Worm (Caenorhabditis elegans): ENCODE measurements around the gene R04D3.2.

ce11 chrX:13324326-13324725 is 37.9 kb upstream of the R04D3.2 start:
- no peak for TF ChIP-seq lin-13 (tag; optimal IDR thresholded peaks at IDR 0.05)
- TF ChIP-seq pha-4 (tag; optimal IDR thresholded peaks at IDR 0.05) = no peak
- TF ChIP-seq mab-5 (tag; optimal IDR thresholded peaks at IDR 0.05) = no peak
- no peak for TF ChIP-seq unc-62 (GFP tag; optimal IDR thresholded peaks at IDR 0.05)
- no peak for TF ChIP-seq lsy-2 (tag; optimal IDR thresholded peaks at IDR 0.05)
- no peak for TF ChIP-seq nhr-76 (tag; optimal IDR thresholded peaks at IDR 0.05)
- no peak for TF ChIP-seq ceh-83 (GFP tag; optimal IDR thresholded peaks at IDR 0.05)
- TF ChIP-seq nhr-12 (tag; optimal IDR thresholded peaks at IDR 0.05) = no peak
- no peak for TF ChIP-seq ztf-11 (tag; optimal IDR thresholded peaks at IDR 0.05)
- no peak for TF ChIP-seq snpc-4 (tag; optimal IDR thresholded peaks at IDR 0.05)
- TF ChIP-seq ceh-39 (tag; optimal IDR thresholded peaks at IDR 0.05) = no peak
- TF ChIP-seq M03D4.4 (tag; optimal IDR thresholded peaks at IDR 0.05) = no peak
- TF ChIP-seq elt-3 (tag; optimal IDR thresholded peaks at IDR 0.05) = no peak
- TF ChIP-seq mep-1 (tag; optimal IDR thresholded peaks at IDR 0.05) = no peak

Data from whole organism, mixed stage, embryonic.